Worm (Caenorhabditis elegans) whole organism, L4/young adult: Measurements from ENCODE around the gene aco-2.

Source experiments
- dao-5 ChIP-seq: sonication (generic microtip); optimal IDR thresholded peaks from 2 replicates; lab custom pipeline; 2016; ENCODE audit warnings: missing genotype, missing genetic modification characterization, moderate library complexity, missing compliant biosample characterization
- him-1 ChIP-seq: sonication (generic microtip); optimal IDR thresholded peaks from 2 replicates; lab custom pipeline; 2016; ENCODE audit warnings: missing genotype, missing genetic modification reagents, missing genetic modification characterization, missing compliant biosample characterization

- TF ChIP-seq him-1 (tag; lab: Kevin White, UChicago) (no peak), dao-5 (tag; lab: Kevin White, UChicago) (no peak)
These were observed 32.7 kb upstream of the aco-2 start, which contains the start of gene C29E4.12 for ce11 chrIII:7940819-7941218.
